Worm (Caenorhabditis elegans) whole organism, mixed stage, embryonic: ENCODE results near the gene srh-277.

ENCODE experiments used
- bed-3 ChIP-seq: fragments of 200-800 bp; sonication (Bioruptor generic); optimal IDR thresholded peaks from 3 replicates; lab custom pipeline; 2018; ENCODE audit warnings: mild to moderate bottlenecking, missing genetic modification characterization, moderate library complexity, missing compliant biosample characterization
- blmp-1 ChIP-seq: fragments of 150-350 bp; optimal IDR thresholded peaks from 2 replicates; lab custom pipeline; 2014; ENCODE audit warnings: missing biosample characterization, missing genetic modification characterization
- ceh-39 ChIP-seq: fragments of 150-350 bp; optimal IDR thresholded peaks from 2 replicates; lab custom pipeline; 2014; ENCODE audit warnings: missing biosample characterization, missing genetic modification characterization
- ceh-43 ChIP-seq: fragments of 200-800 bp; sonication (Bioruptor generic); optimal IDR thresholded peaks from 2 replicates; lab custom pipeline; 2018; ENCODE audit warnings: mild to moderate bottlenecking, missing genetic modification characterization, moderate library complexity, missing compliant biosample characterization
- ceh-83 ChIP-seq: fragments of 200-800 bp; sonication (Bioruptor generic); optimal IDR thresholded peaks from 2 replicates; lab custom pipeline; 2018; ENCODE audit warnings: mild to moderate bottlenecking, missing genetic modification characterization, missing compliant biosample characterization
- ces-1 ChIP-seq: fragments of 150-350 bp; optimal IDR thresholded peaks from 2 replicates; lab custom pipeline; 2014; ENCODE audit warnings: missing biosample characterization, missing genetic modification reagents, missing genetic modification characterization
- cnd-1 ChIP-seq: fragments of 200-800 bp; sonication (Bioruptor generic); optimal IDR thresholded peaks from 2 replicates; lab custom pipeline; 2018; ENCODE audit warnings: mild to moderate bottlenecking, missing genetic modification characterization, missing compliant biosample characterization
- drap-1 ChIP-seq: fragments of 200-800 bp; sonication (Bioruptor generic); optimal IDR thresholded peaks from 3 replicates; lab custom pipeline; 2018; ENCODE audit warnings: mild to moderate bottlenecking, missing genetic modification characterization, missing compliant biosample characterization
- elt-1 ChIP-seq: sonication (generic microtip); optimal IDR thresholded peaks from 2 replicates; lab custom pipeline; 2017; ENCODE audit warnings: missing genetic modification characterization, mild to moderate bottlenecking, missing compliant biosample characterization, antibody characterized with exemption, moderate library complexity, borderline replicate concordance; ENCODE audit not compliant: insufficient read depth
- elt-3 ChIP-seq: fragments of 150-350 bp; optimal IDR thresholded peaks from 2 replicates; lab custom pipeline; 2014; ENCODE audit warnings: missing biosample characterization, missing genetic modification characterization
- flh-1 ChIP-seq: fragments of 200-800 bp; sonication (Bioruptor generic); optimal IDR thresholded peaks from 2 replicates; lab custom pipeline; 2018; ENCODE audit warnings: mild to moderate bottlenecking, missing genetic modification characterization, moderate library complexity, missing compliant biosample characterization
- ham-2 ChIP-seq: fragments of 200-800 bp; sonication (Bioruptor generic); optimal IDR thresholded peaks from 2 replicates; lab custom pipeline; 2018; ENCODE audit warnings: mild to moderate bottlenecking, missing genetic modification characterization, missing compliant biosample characterization
- hlh-1 ChIP-seq: fragments of 150-350 bp; optimal IDR thresholded peaks from 2 replicates; lab custom pipeline; 2014; ENCODE audit warnings: missing biosample characterization, missing genetic modification reagents, missing genetic modification characterization
- lsy-2 ChIP-seq: fragments of 150-350 bp; optimal IDR thresholded peaks from 2 replicates; lab custom pipeline; 2014; ENCODE audit warnings: missing biosample characterization, missing genetic modification characterization
- mab-5 ChIP-seq: fragments of 150-350 bp; optimal IDR thresholded peaks from 2 replicates; lab custom pipeline; 2014; ENCODE audit warnings: missing biosample characterization, missing genetic modification characterization
- mep-1 ChIP-seq: fragments of 150-350 bp; optimal IDR thresholded peaks from 2 replicates; lab custom pipeline; 2017; ENCODE audit warnings: missing biosample characterization, missing genetic modification reagents, missing genetic modification characterization, inconsistent platforms
- nhr-12 ChIP-seq: fragments of 150-350 bp; optimal IDR thresholded peaks from 2 replicates; lab custom pipeline; 2014; ENCODE audit warnings: missing biosample characterization, missing genetic modification characterization
- nhr-237 ChIP-seq: fragments of 150-350 bp; optimal IDR thresholded peaks from 2 replicates; lab custom pipeline; 2014; ENCODE audit warnings: missing biosample characterization, missing genetic modification characterization
- nhr-28 ChIP-seq: fragments of 150-350 bp; optimal IDR thresholded peaks from 2 replicates; lab custom pipeline; 2014; ENCODE audit warnings: missing biosample characterization, missing genetic modification characterization
- nhr-76 ChIP-seq: sonication (generic microtip); optimal IDR thresholded peaks from 2 replicates; lab custom pipeline; 2017; ENCODE audit warnings: missing biosample characterization, missing genetic modification characterization
- pha-4 ChIP-seq: fragments of 150-350 bp; optimal IDR thresholded peaks from 2 replicates; lab custom pipeline; 2018; ENCODE audit warnings: missing biosample characterization, missing genetic modification reagents, missing genetic modification characterization
- sem-2 ChIP-seq: fragments of 200-800 bp; sonication (Bioruptor generic); optimal IDR thresholded peaks from 2 replicates; lab custom pipeline; 2018; ENCODE audit warnings: mild to moderate bottlenecking, missing genetic modification characterization, missing compliant biosample characterization
- snpc-4 ChIP-seq: fragments of 150-350 bp; optimal IDR thresholded peaks from 2 replicates; lab custom pipeline; 2014; ENCODE audit warnings: missing biosample characterization, missing genetic modification characterization
- sptf-1 ChIP-seq: sonication (generic microtip); optimal IDR thresholded peaks from 2 replicates; lab custom pipeline; 2017; ENCODE audit warnings: mild to moderate bottlenecking, missing genetic modification characterization, moderate library complexity, missing compliant biosample characterization
- tbx-8 ChIP-seq: fragments of 200-800 bp; sonication (Bioruptor generic); optimal IDR thresholded peaks from 2 replicates; lab custom pipeline; 2018; ENCODE audit warnings: mild to moderate bottlenecking, missing genetic modification characterization, moderate library complexity, missing compliant biosample characterization
- unc-120 ChIP-seq: sonication (generic microtip); optimal IDR thresholded peaks from 2 replicates; lab custom pipeline; 2017; ENCODE audit warnings: missing genetic modification characterization, missing compliant biosample characterization; ENCODE audit not compliant: poor library complexity, severe bottlenecking
- unc-39 ChIP-seq: fragments of 150-350 bp; optimal IDR thresholded peaks from 2 replicates; lab custom pipeline; 2014; ENCODE audit warnings: missing biosample characterization, missing genetic modification characterization
- unc-62 ChIP-seq: fragments of 150-350 bp; optimal IDR thresholded peaks from 2 replicates; lab custom pipeline; 2014; ENCODE audit warnings: missing biosample characterization, missing genetic modification reagents, missing genetic modification characterization
- ztf-11 ChIP-seq: fragments of 150-350 bp; optimal IDR thresholded peaks from 2 replicates; lab custom pipeline; 2014; ENCODE audit warnings: missing biosample characterization, missing genetic modification characterization

Gene srh-277

DNA sequence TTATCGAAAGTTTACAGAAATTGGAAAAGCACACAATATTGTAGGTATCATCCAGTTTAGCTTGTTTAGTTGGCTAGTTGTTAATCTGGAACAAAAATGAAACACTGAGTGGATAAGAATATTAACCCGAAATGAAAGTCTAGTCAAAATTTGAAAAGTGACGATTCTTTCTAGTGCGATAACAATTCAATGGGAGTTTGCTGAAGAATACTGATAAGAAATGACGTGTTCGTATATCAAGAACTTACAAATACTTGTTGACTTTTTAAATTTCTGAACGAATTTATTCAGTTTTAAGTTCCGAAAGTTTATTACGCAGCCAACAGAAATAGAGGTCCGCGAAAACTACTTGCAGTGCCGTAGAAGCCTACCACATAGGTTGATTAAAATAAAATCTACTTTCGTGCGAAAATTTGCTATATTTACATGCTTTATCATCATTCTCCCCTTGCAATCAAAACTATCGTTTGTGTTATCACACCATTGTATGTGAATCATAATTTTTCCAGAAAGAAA is 39.9 kb upstream of the srh-277 start, which contains the start of gene fbxa-88:
fbxa-88 (minus strand) TSS at position 51 of the 516 bp plus-strand sequence.
- no peak for TF ChIP-seq nhr-76 (tag; lab: Kevin White, UChicago)
- TF ChIP-seq sptf-1 = no peak
- TF ChIP-seq cnd-1 (tag; lab: Kevin White, UChicago) = no peak
- no peak for TF ChIP-seq flh-1 (GFP tag; lab: Kevin White, UChicago)
- no peak for TF ChIP-seq lsy-2
- no peak for TF ChIP-seq ceh-39
- no peak for TF ChIP-seq pha-4
- TF ChIP-seq sem-2 (GFP tag; lab: Kevin White, UChicago) = no peak
- TF ChIP-seq snpc-4 (tag; lab: Kevin White, UChicago) = no peak
- TF ChIP-seq ham-2 = no peak
- TF ChIP-seq nhr-12 (tag; lab: Kevin White, UChicago) = no peak
- TF ChIP-seq mab-5 (tag; lab: Kevin White, UChicago) = no peak
- TF ChIP-seq mep-1 (tag; lab: Kevin White, UChicago) = no peak
- no peak for TF ChIP-seq elt-1 (tag; lab: Kevin White, UChicago)
- no peak for TF ChIP-seq drap-1 (GFP tag; lab: Kevin White, UChicago)
- TF ChIP-seq blmp-1 (tag; lab: Kevin White, UChicago) = no peak

DNA sequence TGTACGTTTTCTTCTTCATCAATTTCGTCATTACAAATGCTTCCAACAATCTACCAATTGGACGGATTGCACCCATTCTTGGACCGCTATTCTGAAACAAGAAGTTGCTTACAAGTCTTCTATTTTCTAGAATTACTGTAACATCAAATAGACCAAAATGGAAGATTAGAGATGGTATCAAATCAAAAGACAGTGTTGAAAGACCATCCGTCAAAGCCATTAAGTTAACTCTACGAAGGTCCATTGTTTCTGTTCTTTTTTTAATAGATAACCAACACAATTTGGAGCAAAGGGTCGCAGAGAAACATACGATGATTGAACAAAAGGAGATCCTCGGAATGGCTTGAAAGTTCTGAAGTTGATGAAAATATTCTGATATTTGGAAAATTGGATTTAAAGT is 38.0 kb upstream of the srh-277 start:
- TF ChIP-seq nhr-28 (no peak), blmp-1 (tag; lab: Kevin White, UChicago) (no peak), nhr-76 (tag; lab: Kevin White, UChicago) (no peak), ceh-43 (GFP tag; lab: Kevin White, UChicago) (no peak), snpc-4 (tag; lab: Kevin White, UChicago) (no peak), sem-2 (GFP tag; lab: Kevin White, UChicago) (no peak), lsy-2 (no peak), bed-3 (no peak), nhr-237 (tag; lab: Kevin White, UChicago) (no peak), unc-120 (tag; lab: Kevin White, UChicago) (no peak), flh-1 (GFP tag; lab: Kevin White, UChicago) (no peak), unc-39 (tag; lab: Kevin White, UChicago) (no peak), hlh-1 (no peak), nhr-12 (tag; lab: Kevin White, UChicago) (no peak), cnd-1 (tag; lab: Kevin White, UChicago) (no peak)

DNA sequence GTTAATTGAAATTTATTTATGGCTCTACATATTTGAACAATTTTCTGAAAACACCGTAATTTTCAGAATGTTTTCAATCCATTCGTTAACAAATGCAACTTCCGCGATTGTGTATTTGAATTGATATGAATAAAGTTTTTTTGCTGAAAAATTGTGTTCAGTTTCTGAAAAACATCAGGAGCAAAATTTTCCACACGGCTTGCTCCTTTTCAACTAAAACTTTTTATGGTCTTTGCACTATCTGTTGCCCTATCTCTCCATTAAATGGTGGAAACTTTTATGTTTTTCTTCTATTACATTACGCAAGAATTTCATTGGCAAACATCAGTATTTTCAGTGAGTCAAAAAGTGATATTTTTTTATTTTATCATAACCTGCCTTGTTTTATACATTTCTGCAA is 34.2 kb upstream of the srh-277 start, which contains the start of gene F10A3.4:
F10A3.4 (plus strand) TSS at position 301 of the 400 bp plus-strand sequence.
- TF ChIP-seq bed-3 (no peak), pha-4 (no peak), hlh-1 (no peak), unc-39 (tag; lab: Kevin White, UChicago) (no peak), sptf-1 (no peak), ztf-11 (no peak)

DNA sequence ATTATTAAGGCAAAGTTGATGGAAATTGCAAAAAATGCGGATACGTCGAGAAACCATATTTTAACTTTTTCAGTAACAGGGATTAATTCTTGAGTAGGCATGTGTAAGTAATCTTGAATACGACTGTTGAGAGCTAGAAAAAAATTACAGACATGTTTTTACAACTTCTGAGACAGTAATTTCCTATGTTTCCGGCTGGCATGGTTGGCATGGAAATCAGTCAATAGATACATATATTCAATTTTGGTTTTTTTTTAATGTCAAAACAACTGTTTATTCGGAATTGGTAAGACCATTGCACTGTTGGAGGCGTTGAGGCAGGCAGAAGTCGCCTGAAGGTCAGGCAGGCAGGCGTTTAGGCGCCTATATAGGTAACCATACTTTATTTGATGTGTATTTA is 29.6 kb upstream of the srh-277 start, which contains the start of gene str-254:
str-254 (minus strand) TSS at position 101 of the 400 bp plus-strand sequence.
- TF ChIP-seq ceh-39 (no peak), elt-1 (tag; lab: Kevin White, UChicago) (no peak)

DNA sequence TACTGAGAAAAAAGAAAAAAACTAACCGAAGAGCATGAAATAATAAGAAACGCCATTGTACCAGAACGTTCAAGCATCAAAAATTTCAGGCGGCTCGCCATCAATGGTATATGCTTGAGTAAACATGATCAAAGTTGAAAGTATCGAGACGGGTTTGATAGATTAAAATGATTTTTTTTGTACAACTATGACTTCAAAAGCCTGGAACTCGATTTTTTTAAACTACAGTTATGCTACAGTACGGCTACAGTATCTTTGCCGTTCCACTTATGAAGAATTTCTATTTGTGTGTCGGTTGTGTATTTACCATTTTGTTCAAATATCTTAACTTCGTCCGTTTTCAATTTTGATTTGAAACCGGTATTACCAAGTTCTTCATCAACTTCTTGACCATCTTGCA is 27.9 kb upstream of the srh-277 start, which contains the start of gene str-97:
str-97 (minus strand) TSS at position 101 of the 400 bp plus-strand sequence.
- TF ChIP-seq nhr-237 (tag; lab: Kevin White, UChicago) (no peak), nhr-12 (tag; lab: Kevin White, UChicago) (no peak), unc-62 (GFP tag; lab: Kevin White, UChicago) (no peak), lsy-2 (no peak), unc-39 (tag; lab: Kevin White, UChicago) (no peak), drap-1 (GFP tag; lab: Kevin White, UChicago) (no peak), blmp-1 (tag; lab: Kevin White, UChicago) (no peak), ztf-11 (no peak), nhr-76 (tag; lab: Kevin White, UChicago) (no peak), tbx-8 (GFP tag; lab: Kevin White, UChicago) (no peak), cnd-1 (tag; lab: Kevin White, UChicago) (no peak), ceh-83 (no peak), ceh-39 (no peak), flh-1 (GFP tag; lab: Kevin White, UChicago) (no peak), ces-1 (GFP tag; lab: Kevin White, UChicago) (no peak), ham-2 (no peak), mab-5 (tag; lab: Kevin White, UChicago) (no peak), elt-3 (tag; lab: Kevin White, UChicago) (no peak)
